Fruit fly (Drosophila melanogaster): ENCODE results near the gene ssp.

Gene ssp

dm6 chr3L:12096799-12097662 is 21.0 kb upstream of the ssp start (continued):
- no peak for TF ChIP-seq Hr38 (GFP tag; optimal IDR thresholded peaks at IDR 0.05)
- TF ChIP-seq Lpt (GFP tag; optimal IDR thresholded peaks at IDR 0.05) = no peak
- peak; percentile 50 for TF ChIP-seq esn (GFP tag; optimal IDR thresholded peaks at IDR 0.05)
- peak; percentile 57 for TF ChIP-seq pdm3 (GFP tag; optimal IDR thresholded peaks at IDR 0.05)
- no peak for TF ChIP-seq CG8319 (GFP tag; optimal IDR thresholded peaks at IDR 0.05)
- peak; percentile 48 for TF ChIP-seq CG9139 (GFP tag; optimal IDR thresholded peaks at IDR 0.05)
- TF ChIP-seq dac (GFP tag; optimal IDR thresholded peaks at IDR 0.05) = peak; percentile 35
- peak; percentile 59 for TF ChIP-seq cyc (GFP tag; optimal IDR thresholded peaks at IDR 0.05)
- peak; percentile 73 for TF ChIP-seq CG32006 (GFP tag; optimal IDR thresholded peaks at IDR 0.05)
- TF ChIP-seq CG15336 (GFP tag; IDR thresholded peaks at IDR 0.05) = peak; percentile 75
- TF ChIP-seq CG1621 (tag; optimal IDR thresholded peaks at IDR 0.05) = peak; percentile 6
- TF ChIP-seq CG6792 (GFP tag; optimal IDR thresholded peaks at IDR 0.05) = peak; percentile 21
- TF ChIP-seq vri (GFP tag; optimal IDR thresholded peaks at IDR 0.05) = peak; percentile 26
- TF ChIP-seq Gug (GFP tag; IDR thresholded peaks at IDR 0.05) = 0 out of 2 replicates have a peak, but pooled peaks have one; percentile 30
- peak in 1 of 2 experiments; percentile 32 for TF ChIP-seq salr (GFP tag; optimal IDR thresholded peaks at IDR 0.05)
- TF ChIP-seq Hr4 (GFP tag; optimal IDR thresholded peaks at IDR 0.05) = peak; percentile 54
- peak; percentile 62 for TF ChIP-seq topi (GFP tag; optimal IDR thresholded peaks at IDR 0.05)
- peak; percentile 42 for TF ChIP-seq net (GFP tag; optimal IDR thresholded peaks at IDR 0.05)
- TF ChIP-seq Smox (GFP tag; optimal IDR thresholded peaks at IDR 0.05) = peak; percentile 66
- peak; percentile 90 for TF ChIP-seq Eip78C (GFP tag)
- TF ChIP-seq CG3919 (GFP tag; optimal IDR thresholded peaks at IDR 0.05) = peak; percentile 66
- peak; percentile 58 for TF ChIP-seq Met (GFP tag; optimal IDR thresholded peaks at IDR 0.05)
- peak; percentile 23 for TF ChIP-seq CG10631 (GFP tag; optimal IDR thresholded peaks at IDR 0.05)
- TF ChIP-seq CG3032 (tag; optimal IDR thresholded peaks at IDR 0.05) = peak; percentile 74
- peak; percentile 2 for TF ChIP-seq Blimp-1 (GFP tag; optimal IDR thresholded peaks at IDR 0.05)
- no peak for TF ChIP-seq fd85E (GFP tag; optimal IDR thresholded peaks at IDR 0.05)

- TF ChIP-seq CG4318 (GFP tag; optimal IDR thresholded peaks at IDR 0.05) = no peak
- no peak for TF ChIP-seq CG31627 (GFP tag; optimal IDR thresholded peaks at IDR 0.05)
- TF ChIP-seq OdsH (GFP tag; optimal IDR thresholded peaks at IDR 0.05) = peak; percentile 27
- TF ChIP-seq CG6854 (GFP tag; optimal IDR thresholded peaks at IDR 0.05) = no peak
- no peak for TF ChIP-seq CG11762 (GFP tag; optimal IDR thresholded peaks at IDR 0.05; ENCODE audit: insufficient read depth)
- peak; percentile 61 for TF ChIP-seq CG6808 (GFP tag; optimal IDR thresholded peaks at IDR 0.05)
- TF ChIP-seq spab (GFP tag; optimal IDR thresholded peaks at IDR 0.05) = peak; percentile 53
- TF ChIP-seq Sox14 (GFP tag; optimal IDR thresholded peaks at IDR 0.05) = no peak
- peak; percentile 59 for TF ChIP-seq dsx (GFP tag; optimal IDR thresholded peaks at IDR 0.05; ENCODE audit: poor library complexity, severe bottlenecking)
- TF ChIP-seq fd85E (GFP tag; optimal IDR thresholded peaks at IDR 0.05) = no peak
- TF ChIP-seq ss (GFP tag; optimal IDR thresholded peaks at IDR 0.05) = peak; percentile 72 to 81
- peak; percentile 14 for TF ChIP-seq cyc (GFP tag; optimal IDR thresholded peaks at IDR 0.05)
- no peak for TF ChIP-seq Gug (GFP tag; IDR thresholded peaks at IDR 0.05)
- TF ChIP-seq fkh (GFP tag; optimal IDR thresholded peaks at IDR 0.05) = no peak
- TF ChIP-seq CG9139 (GFP tag; optimal IDR thresholded peaks at IDR 0.05) = no peak
- TF ChIP-seq CG1621 (tag; optimal IDR thresholded peaks at IDR 0.05) = no peak
- TF ChIP-seq Blimp-1 (GFP tag; optimal IDR thresholded peaks at IDR 0.05) = no peak
- no peak for TF ChIP-seq CG11902 (GFP tag; optimal IDR thresholded peaks at IDR 0.05)
- no peak for TF ChIP-seq lz (GFP tag; optimal IDR thresholded peaks at IDR 0.05)
- peak; percentile 37 for TF ChIP-seq net (GFP tag; optimal IDR thresholded peaks at IDR 0.05)
- TF ChIP-seq Ets96B (tag; optimal IDR thresholded peaks at IDR 0.05) = peak; percentile 78
- TF ChIP-seq CG8119 (GFP tag; IDR thresholded peaks at IDR 0.05) = no peak
- no peak for TF ChIP-seq pdm3 (GFP tag; optimal IDR thresholded peaks at IDR 0.05)
- no peak for TF ChIP-seq CG8319 (GFP tag; optimal IDR thresholded peaks at IDR 0.05)
- TF ChIP-seq Hr38 (GFP tag; optimal IDR thresholded peaks at IDR 0.05) = no peak
- peak; percentile 1 for TF ChIP-seq vri (GFP tag; optimal IDR thresholded peaks at IDR 0.05)
- TF ChIP-seq Eip75B (GFP tag; optimal IDR thresholded peaks at IDR 0.05) = no peak
- peak; percentile 22 for TF ChIP-seq Met (GFP tag; optimal IDR thresholded peaks at IDR 0.05)
- peak; percentile 7 for TF ChIP-seq topi (GFP tag; optimal IDR thresholded peaks at IDR 0.05)
- peak; percentile 68 for TF ChIP-seq svp (GFP tag)
- peak; percentile 21 for TF ChIP-seq CG34406 (GFP tag; optimal IDR thresholded peaks at IDR 0.05)
- peak; percentile 13 for TF ChIP-seq Sox15 (GFP tag; optimal IDR thresholded peaks at IDR 0.05)
- TF ChIP-seq esn (GFP tag; optimal IDR thresholded peaks at IDR 0.05) = peak; percentile 48
- no peak for TF ChIP-seq Hr4 (GFP tag; optimal IDR thresholded peaks at IDR 0.05)
- peak; percentile 25 for TF ChIP-seq CG3919 (GFP tag; optimal IDR thresholded peaks at IDR 0.05)
Measured at dm6 chr3L:12099329-12100031, 18.6 kb upstream of the ssp start.
